Worm (Caenorhabditis elegans): Measurements from ENCODE around the gene C05D9.4.

Gene C05D9.4

ce11 chrX:1107758-1108157, at the start of gene C05D9.4:
Gene C05D9.4 (plus strand): TSS chrX:1108058.
- TF ChIP-seq drap-1 (GFP tag; optimal IDR thresholded peaks at IDR 0.05) (no peak), ztf-11 (tag; optimal IDR thresholded peaks at IDR 0.05) (no peak), ceh-39 (tag; optimal IDR thresholded peaks at IDR 0.05) (no peak), mep-1 (tag; optimal IDR thresholded peaks at IDR 0.05) (no peak)

DNA sequence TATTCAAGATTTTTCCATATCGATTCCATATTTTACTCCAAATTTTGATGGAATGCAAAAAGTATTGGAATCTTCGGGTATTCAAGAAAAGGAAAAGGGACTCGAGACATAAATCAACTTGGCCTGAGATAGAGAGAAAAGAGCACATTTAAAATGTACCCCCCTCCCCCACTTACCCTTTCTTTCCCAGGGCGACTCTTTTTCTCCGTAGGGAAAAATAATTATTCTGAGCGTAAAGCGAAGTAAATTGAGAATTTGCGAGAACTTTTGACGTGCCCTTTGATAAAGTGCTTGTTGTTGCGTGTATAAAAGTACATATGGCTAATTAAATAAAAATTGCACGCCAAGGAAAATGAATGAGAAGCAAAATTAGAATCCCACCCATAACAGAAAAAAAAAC, 47.2 kb upstream of the C05D9.4 start:
- TF ChIP-seq nhr-76 (tag; optimal IDR thresholded peaks at IDR 0.05) (no peak), zip-8 (tag; optimal IDR thresholded peaks at IDR 0.05) (no peak), nhr-12 (tag; optimal IDR thresholded peaks at IDR 0.05) (no peak), mab-5 (tag; optimal IDR thresholded peaks at IDR 0.05) (no peak), ces-1 (GFP tag; optimal IDR thresholded peaks at IDR 0.05) (peak; percentile 64), nhr-28 (tag; optimal IDR thresholded peaks at IDR 0.05) (no peak), ceh-83 (GFP tag; optimal IDR thresholded peaks at IDR 0.05) (no peak)

ce11 chrX:1062403-1063073, 45.3 kb upstream of the C05D9.4 start, which contains the start of gene unc-1:
Gene unc-1 (minus strand): TSS chrX:1062453.
- no peak for TF ChIP-seq zip-8 (tag; optimal IDR thresholded peaks at IDR 0.05)
- TF ChIP-seq nhr-28 (tag; optimal IDR thresholded peaks at IDR 0.05): no peak
- no peak for TF ChIP-seq nhr-12 (tag; optimal IDR thresholded peaks at IDR 0.05)
- TF ChIP-seq blmp-1 (tag; optimal IDR thresholded peaks at IDR 0.05): no peak
- no peak for TF ChIP-seq nhr-2 (tag; optimal IDR thresholded peaks at IDR 0.05)
- no peak for TF ChIP-seq lin-32 (GFP tag; optimal IDR thresholded peaks at IDR 0.05)
- TF ChIP-seq mep-1 (tag; optimal IDR thresholded peaks at IDR 0.05): peak; percentile 7
- TF ChIP-seq ceh-39 (tag; optimal IDR thresholded peaks at IDR 0.05): no peak
- TF ChIP-seq ces-1 (GFP tag; optimal IDR thresholded peaks at IDR 0.05): peak; percentile 95
- no peak for TF ChIP-seq cnd-1 (tag; optimal IDR thresholded peaks at IDR 0.05)
- TF ChIP-seq snpc-4 (tag; optimal IDR thresholded peaks at IDR 0.05): no peak
- no peak for TF ChIP-seq sptf-1 (tag; optimal IDR thresholded peaks at IDR 0.05)
- peak; percentile 11 for TF ChIP-seq unc-120 (tag; optimal IDR thresholded peaks at IDR 0.05; ENCODE audit: poor library complexity, severe bottlenecking)
- TF ChIP-seq nhr-237 (tag; optimal IDR thresholded peaks at IDR 0.05): no peak
- no peak for TF ChIP-seq sem-2 (GFP tag; optimal IDR thresholded peaks at IDR 0.05)
- TF ChIP-seq tbx-8 (GFP tag; optimal IDR thresholded peaks at IDR 0.05): no peak
- no peak for TF ChIP-seq ceh-83 (GFP tag; optimal IDR thresholded peaks at IDR 0.05)
- TF ChIP-seq ham-2 (GFP tag; optimal IDR thresholded peaks at IDR 0.05): no peak
- TF ChIP-seq unc-39 (tag; optimal IDR thresholded peaks at IDR 0.05): no peak

DNA sequence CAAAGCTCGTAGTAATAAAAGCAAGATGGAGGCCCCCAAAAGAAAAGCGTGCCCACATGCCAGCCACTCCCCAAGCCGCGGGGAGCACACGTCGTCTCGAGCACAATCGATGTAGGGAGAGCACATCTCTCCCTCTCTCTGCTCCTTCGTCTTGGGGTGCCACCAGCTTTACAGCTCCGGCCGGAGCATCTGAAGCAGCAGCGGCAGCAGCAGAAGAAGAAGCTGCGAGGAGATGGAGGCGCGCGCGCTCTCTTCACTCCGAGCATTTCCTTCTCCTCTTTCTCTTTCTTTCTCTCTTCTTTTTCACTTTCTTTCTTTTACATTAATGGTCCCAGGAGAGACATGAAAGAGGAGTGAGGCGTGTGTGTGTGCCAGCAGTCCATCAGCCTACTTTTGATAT, 43.8 kb upstream of the C05D9.4 start:
- TF ChIP-seq drap-1 (GFP tag; optimal IDR thresholded peaks at IDR 0.05) (peak; percentile 31), tbx-8 (GFP tag; optimal IDR thresholded peaks at IDR 0.05) (no peak), bed-3 (GFP tag; optimal IDR thresholded peaks at IDR 0.05) (no peak), ztf-11 (tag; optimal IDR thresholded peaks at IDR 0.05) (no peak), zip-8 (tag; optimal IDR thresholded peaks at IDR 0.05) (no peak), elt-1 (tag; optimal IDR thresholded peaks at IDR 0.05; ENCODE audit: borderline replicate concordance, insufficient read depth) (no peak), unc-39 (tag; optimal IDR thresholded peaks at IDR 0.05) (no peak), elt-3 (tag; optimal IDR thresholded peaks at IDR 0.05) (no peak), nhr-28 (tag; optimal IDR thresholded peaks at IDR 0.05) (no peak), flh-1 (GFP tag; optimal IDR thresholded peaks at IDR 0.05) (no peak), ceh-39 (tag; optimal IDR thresholded peaks at IDR 0.05) (no peak), cnd-1 (tag; optimal IDR thresholded peaks at IDR 0.05) (no peak), pha-4 (tag; optimal IDR thresholded peaks at IDR 0.05) (no peak), M03D4.4 (tag; optimal IDR thresholded peaks at IDR 0.05) (no peak), mls-2 (tag; optimal IDR thresholded peaks at IDR 0.05) (peak; percentile 23), ceh-83 (GFP tag; optimal IDR thresholded peaks at IDR 0.05) (no peak), nhr-76 (tag; optimal IDR thresholded peaks at IDR 0.05) (no peak), lin-32 (GFP tag; optimal IDR thresholded peaks at IDR 0.05) (no peak), nhr-2 (tag; optimal IDR thresholded peaks at IDR 0.05) (no peak), unc-120 (tag; optimal IDR thresholded peaks at IDR 0.05; ENCODE audit: poor library complexity, severe bottlenecking) (peak; percentile 70), mab-5 (tag; optimal IDR thresholded peaks at IDR 0.05) (no peak), ham-2 (GFP tag; optimal IDR thresholded peaks at IDR 0.05) (no peak), hlh-1 (tag; optimal IDR thresholded peaks at IDR 0.05) (peak; percentile 36), nhr-12 (tag; optimal IDR thresholded peaks at IDR 0.05) (no peak), snpc-4 (tag; optimal IDR thresholded peaks at IDR 0.05) (no peak), sem-2 (GFP tag; optimal IDR thresholded peaks at IDR 0.05) (no peak), sptf-1 (tag; optimal IDR thresholded peaks at IDR 0.05) (peak; percentile 54), lin-13 (tag; optimal IDR thresholded peaks at IDR 0.05) (no peak), ceh-43 (GFP tag; optimal IDR thresholded peaks at IDR 0.05) (no peak), lsy-2 (tag; optimal IDR thresholded peaks at IDR 0.05) (peak; percentile 0), nhr-237 (tag; optimal IDR thresholded peaks at IDR 0.05) (no peak), unc-62 (GFP tag; optimal IDR thresholded peaks at IDR 0.05) (peak; percentile 34), ces-1 (GFP tag; optimal IDR thresholded peaks at IDR 0.05) (peak; percentile 62), mep-1 (tag; optimal IDR thresholded peaks at IDR 0.05) (no peak)

Data from whole organism, mixed stage, embryonic.